Fruit fly (Drosophila melanogaster) whole organism, wandering third instar larva: ENCODE measurements around the gene cnc.

Experiments
- Abd-B ChIP-seq: fragments of >200 bp; optimal IDR thresholded peaks from 2 replicates; lab custom pipeline; 2017; ENCODE audit warnings: missing biosample characterization, missing genetic modification characterization
- CG9705 ChIP-seq: fragments of 200-800 bp; sonication (Bioruptor generic); optimal IDR thresholded peaks from 2 replicates; lab custom pipeline; 2018; ENCODE audit warnings: missing biosample characterization, mild to moderate bottlenecking, missing genetic modification characterization
- CrebA ChIP-seq: fragments of 200-800 bp; sonication (Bioruptor generic); optimal IDR thresholded peaks from 2 replicates; lab custom pipeline; 2016; ENCODE audit warnings: missing biosample characterization, mild to moderate bottlenecking, missing genetic modification characterization, borderline replicate concordance
- GATAd ChIP-seq: sonication (Bioruptor generic); optimal IDR thresholded peaks from 2 replicates; lab custom pipeline; 2016; ENCODE audit warnings: missing biosample characterization, missing genetic modification characterization
- HLH106 ChIP-seq: fragments of 200-800 bp; optimal IDR thresholded peaks from 3 replicates; lab custom pipeline; 2019; ENCODE audit warnings: missing biosample characterization, mild to moderate bottlenecking, missing genetic modification characterization, moderate library complexity
- Hnf4 ChIP-seq: fragments of 200-800 bp; sonication (Bioruptor generic); optimal IDR thresholded peaks from 2 replicates; lab custom pipeline; 2016; ENCODE audit warnings: missing biosample characterization, mild to moderate bottlenecking, missing genetic modification characterization
- Hr78 ChIP-seq: fragments of >200 bp; optimal IDR thresholded peaks from 2 replicates; lab custom pipeline; 2017; ENCODE audit warnings: missing biosample characterization, missing genetic modification characterization
- Hr83 ChIP-seq: fragments of 200-300 bp; sonication (Bioruptor generic); optimal IDR thresholded peaks from 2 replicates; lab custom pipeline; 2016; ENCODE audit warnings: missing biosample characterization, mild to moderate bottlenecking, missing genetic modification characterization, moderate library complexity; ENCODE audit not compliant: poor library complexity, severe bottlenecking
- Jra ChIP-seq: sonication (Bioruptor generic); optimal IDR thresholded peaks from 2 replicates; lab custom pipeline; 2016; ENCODE audit warnings: missing biosample characterization, missing genetic modification characterization
- Mio ChIP-seq: sonication (Bioruptor generic); optimal IDR thresholded peaks from 2 replicates; lab custom pipeline; 2016; ENCODE audit warnings: missing biosample characterization, missing genetic modification characterization
- Myc ChIP-seq: fragments of >200 bp; optimal IDR thresholded peaks from 2 replicates; lab custom pipeline; 2017
- OdsH ChIP-seq: fragments of 200-800 bp; sonication (Bioruptor generic); optimal IDR thresholded peaks from 2 replicates; lab custom pipeline; 2016; ENCODE audit warnings: missing biosample characterization, mild to moderate bottlenecking, missing genetic modification characterization
- Rel ChIP-seq, 2 experiments: fragments of 200-800 bp; sonication (Bioruptor generic) in 1 of 2; optimal IDR thresholded peaks; 2 replicates in 1 of 2; 3 replicates in 1 of 2; lab custom pipeline; 2016 to 2019; ENCODE audit warnings: mild to moderate bottlenecking in 2 of 2, missing biosample characterization in 2 of 2, missing genetic modification characterization in 2 of 2, moderate library complexity in 1 of 2
- Sp1 ChIP-seq: fragments of 200-800 bp; sonication (Bioruptor generic); optimal IDR thresholded peaks from 3 replicates; lab custom pipeline; 2019; ENCODE audit warnings: missing biosample characterization, mild to moderate bottlenecking, missing genetic modification characterization, moderate library complexity
- Vsx2 ChIP-seq: fragments of 200-300, 225-300 bp; sonication (Bioruptor generic); optimal IDR thresholded peaks from 2 replicates; lab custom pipeline; 2018; ENCODE audit warnings: missing biosample characterization, missing genetic modification characterization; ENCODE audit not compliant: partially characterized antibody
- br ChIP-seq: fragments of 200-800 bp; sonication (Bioruptor generic); optimal IDR thresholded peaks from 2 replicates; lab custom pipeline; 2016; ENCODE audit warnings: missing biosample characterization, missing genetic modification characterization
- brk ChIP-seq: fragments of 200-800 bp; sonication (Bioruptor generic); optimal IDR thresholded peaks from 2 replicates; lab custom pipeline; 2016; ENCODE audit warnings: missing biosample characterization, mild to moderate bottlenecking, missing genetic modification characterization
- dl ChIP-seq, 2 experiments: fragments of 175-275, 200-275 bp in 1 of 2; fragments of 200-275 bp in 1 of 2; sonication (Bioruptor generic); optimal IDR thresholded peaks; lab custom pipeline; 2018; ENCODE audit warnings: mild to moderate bottlenecking in 2 of 2, missing biosample characterization in 2 of 2, missing genetic modification characterization in 2 of 2, moderate library complexity in 2 of 2; ENCODE audit not compliant: partially characterized antibody in 2 of 2, insufficient read depth in 1 of 2
- dmrt93B ChIP-seq: fragments of 200-800 bp; sonication (Bioruptor generic); optimal IDR thresholded peaks from 2 replicates; lab custom pipeline; 2018; ENCODE audit warnings: missing biosample characterization, mild to moderate bottlenecking, missing genetic modification characterization
- dsf ChIP-seq: sonication (Bioruptor generic); optimal IDR thresholded peaks from 2 replicates; lab custom pipeline; 2016; ENCODE audit warnings: missing biosample characterization, missing genetic modification characterization, borderline replicate concordance
- ey ChIP-seq: fragments of 200-800 bp; sonication (Bioruptor generic); optimal IDR thresholded peaks from 2 replicates; lab custom pipeline; 2016; ENCODE audit warnings: missing biosample characterization, missing genetic modification characterization
- foxo ChIP-seq, 2 experiments: fragments of 200-800 bp; sonication (Bioruptor generic); optimal IDR thresholded peaks; 2 replicates in 1 of 2; 3 replicates in 1 of 2; lab custom pipeline; 2016 to 2017; ENCODE audit warnings: missing biosample characterization in 2 of 2, missing genetic modification characterization in 2 of 2
- fru ChIP-seq: fragments of 200-800 bp; sonication (Bioruptor generic); optimal IDR thresholded peaks from 3 replicates; lab custom pipeline; 2016; ENCODE audit warnings: missing biosample characterization, mild to moderate bottlenecking, missing genetic modification characterization
- h ChIP-seq: fragments of 200-800 bp; sonication (Bioruptor generic); optimal IDR thresholded peaks from 3 replicates; lab custom pipeline; 2016; ENCODE audit warnings: missing biosample characterization, mild to moderate bottlenecking, missing genetic modification characterization
- jim ChIP-seq: fragments of 175-275, 200-325 bp; sonication (Bioruptor generic); optimal IDR thresholded peaks from 2 replicates; lab custom pipeline; 2016; ENCODE audit warnings: missing biosample characterization, mild to moderate bottlenecking, missing genetic modification characterization
- lola ChIP-seq: fragments of >200 bp; optimal IDR thresholded peaks from 2 replicates; lab custom pipeline; 2017; ENCODE audit warnings: missing biosample characterization, missing genetic modification characterization
- psq ChIP-seq: fragments of 200-800 bp; sonication (Bioruptor generic); optimal IDR thresholded peaks from 3 replicates; lab custom pipeline; 2017; ENCODE audit warnings: missing biosample characterization, mild to moderate bottlenecking, missing genetic modification characterization, moderate library complexity
- rgr ChIP-seq: fragments of 200-800 bp; sonication (Bioruptor generic); optimal IDR thresholded peaks from 3 replicates; lab custom pipeline; 2016; ENCODE audit warnings: missing biosample characterization, mild to moderate bottlenecking, missing genetic modification characterization
- sage ChIP-seq: fragments of 200-800 bp; sonication (Bioruptor generic); optimal IDR thresholded peaks from 2 replicates; lab custom pipeline; 2016; ENCODE audit warnings: missing biosample characterization, mild to moderate bottlenecking, missing genetic modification characterization
- tai ChIP-seq: sonication (Bioruptor generic); optimal IDR thresholded peaks from 2 replicates; lab custom pipeline; 2016; ENCODE audit warnings: missing biosample characterization, missing genetic modification characterization
- woc ChIP-seq: sonication (Bioruptor generic); optimal IDR thresholded peaks from 2 replicates; lab custom pipeline; 2016; ENCODE audit warnings: missing biosample characterization, mild to moderate bottlenecking, missing genetic modification characterization

The cnc gene

dm6 chr3R:23220239-23221002 is 6.1 kb downstream of the cnc start:
- TF ChIP-seq Abd-B (GFP tag; lab: Kevin White, UChicago) (no peak), foxo (GFP tag; optimal IDR thresholded peaks at IDR 0.05; lab: Kevin White, UChicago) (no peak), Hr78 (GFP tag; lab: Kevin White, UChicago) (no peak), fru (GFP tag; lab: Kevin White, UChicago) (no peak), h (peak; percentile 10), Myc (no peak), sage (GFP tag; lab: Kevin White, UChicago) (no peak), dsf (GFP tag; lab: Kevin White, UChicago) (no peak), dl (GFP tag; optimal IDR thresholded peaks at IDR 0.05; lab: Kevin White, UChicago; ENCODE audit: insufficient read depth in 1 of 2, partially characterized antibody in 2 of 2) (peak in 1 of 2 experiments; percentile 10), jim (no peak), Hr83 (peak; percentile 20), br (GFP tag; lab: Kevin White, UChicago) (peak; percentile 19), psq (GFP tag; lab: Kevin White, UChicago) (peak; percentile 46), Hnf4 (GFP tag; lab: Kevin White, UChicago) (peak; percentile 15), CG9705 (GFP tag; lab: Kevin White, UChicago) (no peak), woc (GFP tag; lab: Kevin White, UChicago) (peak; percentile 7), Rel (GFP tag; optimal IDR thresholded peaks at IDR 0.05; lab: Kevin White, UChicago) (peak; percentile 10), Rel (tag; optimal IDR thresholded peaks at IDR 0.05; lab: Kevin White, UChicago) (peak; percentile 60), brk (GFP tag; lab: Kevin White, UChicago) (no peak)
- TF ChIP-seq, all 38 proteins: peak for 8

- no peak for TF ChIP-seq foxo (GFP tag; optimal IDR thresholded peaks at IDR 0.05; lab: Kevin White, UChicago)
- TF ChIP-seq OdsH (GFP tag; lab: Kevin White, UChicago): no peak
- TF ChIP-seq Hr83: no peak
- no peak for TF ChIP-seq rgr (GFP tag; lab: Kevin White, UChicago)
- TF ChIP-seq Rel (GFP tag; optimal IDR thresholded peaks at IDR 0.05; lab: Kevin White, UChicago): no peak
- TF ChIP-seq Rel (tag; optimal IDR thresholded peaks at IDR 0.05; lab: Kevin White, UChicago): no peak
- no peak for TF ChIP-seq brk (GFP tag; lab: Kevin White, UChicago)
- no peak for TF ChIP-seq psq (GFP tag; lab: Kevin White, UChicago)
- no peak for TF ChIP-seq Vsx2
- TF ChIP-seq lola (GFP tag; lab: Kevin White, UChicago): no peak
- no peak for TF ChIP-seq br (GFP tag; lab: Kevin White, UChicago)
Observed at dm6 chr3R:23217142-23217771, 9.3 kb downstream of the cnc start.

DNA sequence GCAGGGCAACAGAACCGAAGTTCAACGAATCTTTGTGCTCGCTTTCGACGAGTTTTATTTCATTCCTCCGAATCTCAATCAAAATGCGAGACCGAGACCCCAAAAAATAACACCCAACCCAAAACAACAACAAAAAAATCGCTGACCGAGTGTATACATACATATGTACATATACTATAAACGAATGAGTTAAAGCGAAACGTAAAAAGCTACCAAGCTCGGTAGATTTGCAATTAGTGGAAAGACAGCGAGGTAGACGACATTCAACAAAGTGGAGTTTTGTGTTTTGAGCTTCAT is 11.1 kb downstream of the cnc start:
- TF ChIP-seq psq (GFP tag; lab: Kevin White, UChicago): peak; percentile 23
- TF ChIP-seq Myc: no peak
- TF ChIP-seq Rel (GFP tag; optimal IDR thresholded peaks at IDR 0.05; lab: Kevin White, UChicago): no peak
- peak; percentile 22 for TF ChIP-seq Rel (tag; optimal IDR thresholded peaks at IDR 0.05; lab: Kevin White, UChicago)

DNA sequence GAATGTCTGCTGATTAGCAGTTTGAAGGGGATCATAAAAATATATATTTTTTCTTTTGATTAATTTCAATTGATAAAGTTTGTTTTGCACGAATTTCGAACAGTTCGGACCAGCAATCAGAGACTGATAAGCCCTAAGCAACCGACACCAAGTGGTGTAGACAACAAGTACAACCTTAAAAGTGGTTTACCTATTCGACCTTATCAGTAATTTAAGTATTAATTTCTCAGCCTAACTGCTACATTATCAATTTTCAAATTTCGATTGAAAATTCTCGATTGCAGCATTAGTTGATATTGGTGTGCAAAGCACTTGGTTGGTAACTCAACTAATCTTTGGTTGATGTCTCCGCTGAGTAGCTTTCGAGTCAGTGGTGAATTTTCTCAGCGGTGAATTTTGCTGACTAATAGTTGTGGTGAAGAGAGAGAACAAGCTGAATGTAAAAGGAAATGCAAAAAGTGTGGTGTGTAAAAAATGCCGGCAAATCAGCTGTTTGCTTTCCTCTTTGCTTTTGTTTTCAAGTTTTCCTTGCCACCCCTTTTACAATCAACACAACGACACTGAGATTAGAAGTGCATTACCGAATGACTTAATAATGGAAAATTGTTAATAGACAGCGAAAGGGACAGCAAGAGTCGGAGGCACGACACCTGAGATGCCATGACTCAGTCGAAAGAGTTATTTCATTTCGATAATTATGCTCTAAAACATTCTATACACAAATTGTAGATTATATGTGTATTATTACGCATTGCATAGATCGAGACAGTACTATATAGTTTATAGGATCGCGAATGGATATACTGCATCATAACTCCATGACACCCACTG is 11.7 kb downstream of the cnc start:
- TF ChIP-seq dmrt93B (GFP tag; lab: Kevin White, UChicago) (no peak), sage (GFP tag; lab: Kevin White, UChicago) (no peak), dsf (GFP tag; lab: Kevin White, UChicago) (no peak), Hnf4 (GFP tag; lab: Kevin White, UChicago) (no peak), Jra (no peak), Rel (GFP tag; optimal IDR thresholded peaks at IDR 0.05; lab: Kevin White, UChicago) (no peak), Rel (tag; optimal IDR thresholded peaks at IDR 0.05; lab: Kevin White, UChicago) (peak; percentile 55), ey (peak; percentile 50), foxo (GFP tag; optimal IDR thresholded peaks at IDR 0.05; lab: Kevin White, UChicago) (peak in 1 of 2 experiments; percentile 24), dl (GFP tag; optimal IDR thresholded peaks at IDR 0.05; lab: Kevin White, UChicago; ENCODE audit: insufficient read depth in 1 of 2, partially characterized antibody in 2 of 2) (no peak), lola (GFP tag; lab: Kevin White, UChicago) (no peak), Sp1 (peak; percentile 31), CG9705 (GFP tag; lab: Kevin White, UChicago) (no peak), woc (GFP tag; lab: Kevin White, UChicago) (peak; percentile 28), OdsH (GFP tag; lab: Kevin White, UChicago) (peak; percentile 34), CrebA (peak; percentile 16), tai (GFP tag; lab: Kevin White, UChicago) (peak; percentile 67), Myc (peak; percentile 78), Hr83 (no peak), Mio (GFP tag; lab: Kevin White, UChicago) (no peak), fru (GFP tag; lab: Kevin White, UChicago) (peak; percentile 0), HLH106 (tag; lab: Kevin White, UChicago) (peak; percentile 51), h (peak; percentile 29), GATAd (GFP tag; lab: Kevin White, UChicago) (no peak), br (GFP tag; lab: Kevin White, UChicago) (peak; percentile 11), Hr78 (GFP tag; lab: Kevin White, UChicago) (no peak), psq (GFP tag; lab: Kevin White, UChicago) (peak; percentile 75), brk (GFP tag; lab: Kevin White, UChicago) (peak; percentile 1)
